Worm (Caenorhabditis elegans) whole organism, L3 larva: ENCODE measurements around the gene H03G16.6.

Experiments used
- ceh-82 ChIP-seq: fragments of 150-350 bp; optimal IDR thresholded peaks from 2 replicates; lab custom pipeline; 2014; ENCODE audit warnings: missing biosample characterization, missing genetic modification characterization
- fos-1 ChIP-seq: fragments of 150-350 bp; optimal IDR thresholded peaks from 2 replicates; lab custom pipeline; 2014; ENCODE audit warnings: missing biosample characterization, missing genetic modification characterization
- nfya-1 ChIP-seq: sonication (generic microtip); optimal IDR thresholded peaks from 2 replicates; lab custom pipeline; 2017; ENCODE audit warnings: missing genetic modification characterization, mild to moderate bottlenecking, missing compliant biosample characterization, antibody characterized with exemption, moderate library complexity; ENCODE audit not compliant: insufficient read depth
- nhr-12 ChIP-seq: fragments of 150-350 bp; optimal IDR thresholded peaks from 2 replicates; lab custom pipeline; 2014; ENCODE audit warnings: missing biosample characterization, missing genetic modification characterization
- nhr-28 ChIP-seq: fragments of 150-350 bp; optimal IDR thresholded peaks from 2 replicates; lab custom pipeline; 2014; ENCODE audit warnings: missing biosample characterization, missing genetic modification characterization
- pqm-1 ChIP-seq: fragments of 150-350 bp; optimal IDR thresholded peaks from 2 replicates; lab custom pipeline; 2017; ENCODE audit warnings: missing biosample characterization, missing genetic modification characterization, inconsistent platforms
- unc-62 ChIP-seq: fragments of 150-350 bp; sonication (generic microtip); optimal IDR thresholded peaks from 4 replicates; lab custom pipeline; 2014; ENCODE audit warnings: missing biosample characterization, missing genetic modification reagents, missing genetic modification characterization

- TF ChIP-seq pqm-1 (no peak), ceh-82 (tag; lab: Kevin White, UChicago) (no peak), nhr-28 (tag; lab: Kevin White, UChicago) (no peak), nfya-1 (tag; lab: Kevin White, UChicago) (no peak), nhr-12 (tag; lab: Kevin White, UChicago) (no peak), unc-62 (GFP tag; lab: Kevin White, UChicago) (no peak), fos-1 (tag; lab: Kevin White, UChicago) (no peak)
These were observed 22.7 kb downstream of the H03G16.6 start for ce11 chrX:15075170-15075569.
